Worm (Caenorhabditis elegans) whole organism, L4 larva: ENCODE results near the gene mfsd-13.2.

ENCODE experiments used
- F10B5.3 ChIP-seq: sonication (generic microtip); optimal IDR thresholded peaks from 2 replicates; lab custom pipeline; 2016; ENCODE audit warnings: mild to moderate bottlenecking, missing genetic modification characterization, missing compliant biosample characterization
- F26F4.8 ChIP-seq: fragments of 200-800 bp; sonication (Bioruptor generic); conservative IDR thresholded peaks from 2 replicates; pipeline ENCODE4 v1.3.6; 2022; ENCODE audit warnings: missing genetic modification characterization, missing compliant biosample characterization
- R02D3.7 ChIP-seq: fragments of 150-350 bp; sonication (generic microtip); optimal IDR thresholded peaks from 3 replicates; lab custom pipeline; 2014; ENCODE audit warnings: missing biosample characterization, missing genetic modification characterization
- T20F7.1 ChIP-seq: fragments of 200-800 bp; sonication (Bioruptor generic); optimal IDR thresholded peaks from 2 replicates; lab custom pipeline; 2018; ENCODE audit warnings: mild to moderate bottlenecking, missing genetic modification characterization, missing compliant biosample characterization
- T26A8.4 ChIP-seq: fragments of 200-800 bp; sonication (Bioruptor generic); IDR thresholded peaks from 2 replicates; pipeline ENCODE4 v1.3.6; 2022; ENCODE audit warnings: missing genetic modification characterization, missing compliant biosample characterization
- aha-1 ChIP-seq: fragments of 150-350 bp; peaks from one replicate; lab custom pipeline; 2014; ENCODE audit warnings: missing biosample characterization, missing genetic modification characterization
- ama-1 ChIP-seq: fragments of 150-350 bp; optimal IDR thresholded peaks from 2 replicates; lab custom pipeline; 2014; ENCODE audit warnings: inconsistent platforms, mixed read lengths
- arid-1 ChIP-seq: fragments of 200-800 bp; sonication (Bioruptor generic); conservative IDR thresholded peaks from 2 replicates; pipeline ENCODE4 v1.3.6; 2022; ENCODE audit warnings: missing genetic modification reagents, missing genetic modification characterization, missing compliant biosample characterization
- ceh-28 ChIP-seq: fragments of 150-350 bp; optimal IDR thresholded peaks from 2 replicates; lab custom pipeline; 2014; ENCODE audit warnings: missing biosample characterization, missing genetic modification reagents, missing genetic modification characterization
- ceh-32 ChIP-seq: sonication (generic microtip); optimal IDR thresholded peaks from 2 replicates; lab custom pipeline; 2016; ENCODE audit warnings: mild to moderate bottlenecking, missing genetic modification characterization, missing compliant biosample characterization; ENCODE audit not compliant: poor library complexity
- ceh-44 ChIP-seq: fragments of 200-800 bp; sonication (Bioruptor generic); IDR thresholded peaks from 2 replicates; pipeline ENCODE4 v1.3.6; 2022; ENCODE audit warnings: missing genetic modification reagents, missing genetic modification characterization, missing compliant biosample characterization
- ceh-82 ChIP-seq: sonication (generic microtip); optimal IDR thresholded peaks from 2 replicates; lab custom pipeline; 2017; ENCODE audit warnings: missing biosample characterization, missing genetic modification characterization
- ctbp-1 ChIP-seq: fragments of 200-800 bp; sonication (Bioruptor generic); IDR thresholded peaks from 2 replicates; pipeline ENCODE4 v1.3.6; 2022; ENCODE audit warnings: missing genetic modification reagents, missing genetic modification characterization, missing compliant biosample characterization
- daf-16 ChIP-seq, 3 experiments: sonication (generic microtip); optimal IDR thresholded peaks; 2 replicates each; lab custom pipeline; 2016 to 2017; ENCODE audit warnings: missing genetic modification characterization in 3 of 3, missing genetic modification reagents in 3 of 3, mild to moderate bottlenecking in 2 of 3, missing compliant biosample characterization in 2 of 3, missing biosample characterization in 1 of 3, moderate library complexity in 1 of 3
- dmd-6 ChIP-seq: fragments of 200-800 bp; sonication (Bioruptor generic); IDR thresholded peaks from 2 replicates; pipeline ENCODE4 v1.3.6; 2022; ENCODE audit warnings: missing genetic modification reagents, missing genetic modification characterization, missing compliant biosample characterization
- dmd-8 ChIP-seq: fragments of 200-800 bp; sonication (Bioruptor generic); IDR thresholded peaks from 2 replicates; pipeline ENCODE4 v1.3.6; 2022; ENCODE audit warnings: missing genetic modification characterization, missing compliant biosample characterization
- dve-1 ChIP-seq: sonication (generic microtip); optimal IDR thresholded peaks from 2 replicates; lab custom pipeline; 2017; ENCODE audit warnings: antibody characterized with exemption, mild to moderate bottlenecking, missing genetic modification characterization, missing compliant biosample characterization; ENCODE audit not compliant: insufficient read depth
- egl-27 ChIP-seq: sonication (generic microtip); optimal IDR thresholded peaks from 3 replicates; lab custom pipeline; 2017; ENCODE audit warnings: missing biosample characterization, missing genetic modification reagents, missing genetic modification characterization
- egl-43 ChIP-seq: fragments of 200-800 bp; sonication (Bioruptor generic); IDR thresholded peaks from 2 replicates; pipeline ENCODE4 v1.3.6; 2022; ENCODE audit warnings: missing genetic modification reagents, missing genetic modification characterization, missing compliant biosample characterization
- hlh-11 ChIP-seq: fragments of 200-800 bp; sonication (Bioruptor generic); optimal IDR thresholded peaks from 2 replicates; lab custom pipeline; 2018; ENCODE audit warnings: mild to moderate bottlenecking, missing genetic modification characterization, missing compliant biosample characterization
- jun-1 ChIP-seq: fragments of 150-350 bp; optimal IDR thresholded peaks from 2 replicates; lab custom pipeline; 2014; ENCODE audit warnings: missing biosample characterization, missing genetic modification reagents, missing genetic modification characterization
- lin-39 ChIP-seq: fragments of 150-350 bp; optimal IDR thresholded peaks from 2 replicates; lab custom pipeline; 2014; ENCODE audit warnings: missing biosample characterization, missing genetic modification reagents, missing genetic modification characterization
- madf-9 ChIP-seq: fragments of 200-800 bp; sonication (Bioruptor generic); conservative IDR thresholded peaks from 2 replicates; pipeline ENCODE4 v1.3.6; 2022; ENCODE audit warnings: missing genetic modification reagents, missing genetic modification characterization, missing compliant biosample characterization
- mes-2 ChIP-seq: sonication (generic microtip); optimal IDR thresholded peaks from 2 replicates; lab custom pipeline; 2016; ENCODE audit warnings: missing genotype, mild to moderate bottlenecking, missing genetic modification characterization, missing compliant biosample characterization; ENCODE audit not compliant: poor library complexity, severe bottlenecking
- mxl-2 ChIP-seq: fragments of 200-800 bp; sonication (Bioruptor generic); conservative IDR thresholded peaks from 2 replicates; pipeline ENCODE4 v1.3.6; 2022; ENCODE audit warnings: missing genetic modification reagents, missing genetic modification characterization, missing compliant biosample characterization
- mxl-3 ChIP-seq: fragments of 200-800 bp; sonication (Bioruptor generic); optimal IDR thresholded peaks from 2 replicates; lab custom pipeline; 2018; ENCODE audit warnings: mild to moderate bottlenecking, missing genetic modification characterization, missing compliant biosample characterization
- nhr-10 ChIP-seq: fragments of 150-350 bp; optimal IDR thresholded peaks from 2 replicates; lab custom pipeline; 2014; ENCODE audit warnings: missing biosample characterization, missing genetic modification characterization
- nhr-102 ChIP-seq: sonication (generic microtip); optimal IDR thresholded peaks from 2 replicates; lab custom pipeline; 2016; ENCODE audit warnings: mild to moderate bottlenecking, missing genetic modification characterization, moderate library complexity, missing compliant biosample characterization
- nhr-237 ChIP-seq: sonication (generic microtip); optimal IDR thresholded peaks from 2 replicates; lab custom pipeline; 2017; ENCODE audit warnings: missing biosample characterization, missing genetic modification characterization
- nhr-25 ChIP-seq: sonication (generic microtip); optimal IDR thresholded peaks from 2 replicates; lab custom pipeline; 2017; ENCODE audit warnings: missing genetic modification characterization, mild to moderate bottlenecking, missing compliant biosample characterization, antibody characterized with exemption, moderate library complexity, borderline replicate concordance; ENCODE audit not compliant: insufficient read depth
- nhr-28 ChIP-seq: fragments of 150-350 bp; optimal IDR thresholded peaks from 2 replicates; lab custom pipeline; 2014; ENCODE audit warnings: missing biosample characterization, missing genetic modification characterization
- nhr-48 ChIP-seq: sonication (generic microtip); optimal IDR thresholded peaks from 2 replicates; lab custom pipeline; 2016; ENCODE audit warnings: mild to moderate bottlenecking, missing genetic modification characterization, missing compliant biosample characterization
- nhr-6 ChIP-seq: fragments of 150-350 bp; optimal IDR thresholded peaks from 2 replicates; lab custom pipeline; 2014; ENCODE audit warnings: missing biosample characterization, missing genetic modification characterization
- pha-4 ChIP-seq, 2 experiments: fragments of 150-350 bp in 1 of 2; fragments of 200-800 bp in 1 of 2; sonication (Bioruptor generic) in 1 of 2; IDR thresholded peaks in 1 of 2; optimal IDR thresholded peaks in 1 of 2; 2 replicates each; pipeline versions ENCODE4 v1.3.6 to Lab custom; 2014 to 2022; ENCODE audit warnings: missing genetic modification characterization in 2 of 2, missing genetic modification reagents in 2 of 2, missing biosample characterization in 1 of 2, missing compliant biosample characterization in 1 of 2
- pqm-1 ChIP-seq: sonication (generic microtip); optimal IDR thresholded peaks from 2 replicates; lab custom pipeline; 2017; ENCODE audit warnings: missing biosample characterization, missing genetic modification characterization
- rbr-2 ChIP-seq: sonication (generic microtip); optimal IDR thresholded peaks from 2 replicates; lab custom pipeline; 2016; ENCODE audit warnings: missing genotype, missing genetic modification characterization, missing compliant biosample characterization
- saeg-2 ChIP-seq: fragments of 200-800 bp; sonication (Bioruptor generic); IDR thresholded peaks from 2 replicates; pipeline ENCODE4 v1.3.6; 2022; ENCODE audit warnings: missing genetic modification reagents, missing genetic modification characterization, missing compliant biosample characterization
- sdz-12 ChIP-seq: fragments of 200-800 bp; sonication (Bioruptor generic); optimal IDR thresholded peaks from 2 replicates; lab custom pipeline; 2018; ENCODE audit warnings: mild to moderate bottlenecking, missing genetic modification characterization, missing compliant biosample characterization
- snpc-4 ChIP-seq: fragments of 150-350 bp; optimal IDR thresholded peaks from 2 replicates; lab custom pipeline; 2014; ENCODE audit warnings: missing biosample characterization, missing genetic modification characterization
- unc-62 ChIP-seq, 3 experiments: fragments of 150-350 bp in 1 of 3; sonication (generic microtip); optimal IDR thresholded peaks in 2 of 3; peaks in 1 of 3; 1 replicate in 1 of 3; 2 replicates in 2 of 3; lab custom pipeline; 2014 to 2017; ENCODE audit warnings: missing biosample characterization in 3 of 3, missing genetic modification characterization in 3 of 3, missing genetic modification reagents in 3 of 3, missing genotype in 1 of 3
- zfp-2 ChIP-seq: sonication (generic microtip); optimal IDR thresholded peaks from 2 replicates; lab custom pipeline; 2016; ENCODE audit warnings: mild to moderate bottlenecking, missing genetic modification characterization, missing compliant biosample characterization
- zip-2 ChIP-seq: fragments of 150-350 bp; optimal IDR thresholded peaks from 2 replicates; lab custom pipeline; 2014; ENCODE audit warnings: missing biosample characterization, missing genetic modification characterization

Gene mfsd-13.2

ce11 chrII:7208184-7208583 lies 42.5 kb upstream of the mfsd-13.2 start, which contains the start of gene dhs-7:
Gene dhs-7 (minus strand): TSS chrII:7208460.
- TF ChIP-seq zfp-2: no peak
- no peak for TF ChIP-seq T26A8.4 (GFP tag; lab: Robert Waterston, UW)
- TF ChIP-seq aha-1 (tag; lab: Kevin White, UChicago): no peak
- no peak for TF ChIP-seq sdz-12 (GFP tag; lab: Kevin White, UChicago)
- TF ChIP-seq pqm-1 (tag; lab: Kevin White, UChicago): peak; percentile 47
- TF ChIP-seq hlh-11: peak; percentile 20
- TF ChIP-seq jun-1: no peak
- TF ChIP-seq ceh-28: no peak
- no peak for TF ChIP-seq nhr-102 (tag; lab: Kevin White, UChicago)
- no peak for TF ChIP-seq ceh-32 (tag; lab: Kevin White, UChicago)
- no peak for TF ChIP-seq nhr-6 (tag; lab: Kevin White, UChicago)
- no peak for TF ChIP-seq dmd-8
- TF ChIP-seq R02D3.7 (tag; lab: Kevin White, UChicago): no peak
- no peak for TF ChIP-seq pha-4 (GFP tag; IDR thresholded peaks at IDR 0.05; lab: Robert Waterston, UW)
- no peak for TF ChIP-seq pha-4 (tag; optimal IDR thresholded peaks at IDR 0.05; lab: Kevin White, UChicago)
- TF ChIP-seq dmd-6 (GFP tag; lab: Robert Waterston, UW): peak; percentile 36; the same call in 1 of the 2 replicates
- no peak for TF ChIP-seq madf-9 (GFP tag; lab: Robert Waterston, UW)
- no peak for TF ChIP-seq ctbp-1
- no peak for TF ChIP-seq mxl-3 (GFP tag; lab: Kevin White, UChicago)
- no peak for TF ChIP-seq egl-43 (GFP tag; lab: Robert Waterston, UW)
- TF ChIP-seq rbr-2 (tag; lab: Kevin White, UChicago): no peak
- TF ChIP-seq zip-2 (tag; lab: Kevin White, UChicago): no peak
- no peak for TF ChIP-seq F26F4.8
- TF ChIP-seq egl-27 (tag; lab: Kevin White, UChicago): no peak
- peak; percentile 34 for TF ChIP-seq nhr-28 (tag; lab: Kevin White, UChicago)
- TF ChIP-seq ceh-82 (tag; lab: Kevin White, UChicago): no peak
- no peak for TF ChIP-seq nhr-48 (tag; lab: Kevin White, UChicago)
- TF ChIP-seq T20F7.1 (GFP tag; lab: Kevin White, UChicago): no peak
- no peak for TF ChIP-seq nhr-237 (tag; lab: Kevin White, UChicago)
- no peak for TF ChIP-seq ama-1
- no peak for TF ChIP-seq mxl-2 (GFP tag; lab: Robert Waterston, UW)
- TF ChIP-seq F10B5.3 (tag; lab: Kevin White, UChicago): no peak
- peak; percentile 58 for TF ChIP-seq dve-1 (tag; lab: Kevin White, UChicago)
- no peak for TF ChIP-seq ceh-44 (GFP tag; lab: Robert Waterston, UW)
- TF ChIP-seq mes-2 (tag; lab: Kevin White, UChicago): no peak
- no peak for TF ChIP-seq nhr-25 (tag; lab: Kevin White, UChicago)
- TF ChIP-seq nhr-10: no peak
- TF ChIP-seq lin-39: no peak
- no peak for TF ChIP-seq arid-1 (GFP tag; lab: Robert Waterston, UW)
- TF ChIP-seq snpc-4 (tag; lab: Kevin White, UChicago): no peak
- TF ChIP-seq saeg-2 (GFP tag; lab: Robert Waterston, UW): no peak
- no peak for TF ChIP-seq daf-16 (GFP tag; optimal IDR thresholded peaks at IDR 0.05; lab: Kevin White, UChicago)
- TF ChIP-seq daf-16 (tag; optimal IDR thresholded peaks at IDR 0.05; lab: Kevin White, UChicago): peak; percentile 70
- no peak for TF ChIP-seq unc-62 (GFP tag; optimal IDR thresholded peaks at IDR 0.05 in 1 of 2; lab: Kevin White, UChicago)
- TF ChIP-seq unc-62 (tag; optimal IDR thresholded peaks at IDR 0.05; lab: Kevin White, UChicago): no peak
